Fruit fly (Drosophila melanogaster): ENCODE measurements around the gene CG42831.

DNA sequence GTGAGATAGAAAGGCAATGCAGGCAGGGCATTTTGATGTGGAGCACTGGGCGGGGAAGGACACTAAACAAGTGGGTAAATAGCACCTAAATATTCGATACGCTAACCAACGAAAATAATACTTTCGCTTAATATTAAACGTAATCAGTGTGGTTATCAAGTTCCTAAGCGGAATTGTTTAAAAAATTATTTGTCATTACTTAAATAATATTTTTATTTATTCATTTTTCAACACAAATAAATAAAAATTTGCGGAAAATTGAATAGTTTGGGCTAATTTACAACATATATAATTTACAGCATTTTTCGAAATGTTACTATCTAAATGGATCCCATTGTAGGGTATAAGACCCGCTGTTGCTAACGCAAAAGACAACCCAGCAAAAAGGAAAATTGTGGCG lies 1.7 kb upstream of the CG42831 start:
- no peak for TF ChIP-seq CTCF (optimal IDR thresholded peaks at IDR 0.05)
- no peak for TF ChIP-seq CG8478 (optimal IDR thresholded peaks at IDR 0.05)

Data from S2 (cell line).